Worm (Caenorhabditis elegans) whole organism, L1 larva: ENCODE results near the gene R02F2.7.

Experiments used
- C04F5.9 ChIP-seq: sonication (generic microtip); optimal IDR thresholded peaks from 2 replicates; lab custom pipeline; 2016; ENCODE audit warnings: missing genetic modification characterization, missing compliant biosample characterization
- C34B4.2 ChIP-seq: sonication (generic microtip); optimal IDR thresholded peaks from 2 replicates; lab custom pipeline; 2017; ENCODE audit warnings: mild to moderate bottlenecking, missing genetic modification characterization, missing compliant biosample characterization
- Y116A8C.19 ChIP-seq: sonication (generic microtip); optimal IDR thresholded peaks from 2 replicates; lab custom pipeline; 2016; ENCODE audit warnings: missing compliant biosample characterization, missing genetic modification characterization, borderline replicate concordance
- alr-1 ChIP-seq: fragments of 200-800 bp; sonication (Bioruptor generic); optimal IDR thresholded peaks from 2 replicates; lab custom pipeline; 2018; ENCODE audit warnings: borderline replicate concordance, mild to moderate bottlenecking, missing genetic modification characterization, missing compliant biosample characterization
- aly-2 ChIP-seq: fragments of 150-350 bp; optimal IDR thresholded peaks from 2 replicates; lab custom pipeline; 2014; ENCODE audit warnings: missing biosample characterization, missing genetic modification characterization
- ceh-8 ChIP-seq: fragments of 200-800 bp; sonication (Bioruptor generic); optimal IDR thresholded peaks from 2 replicates; lab custom pipeline; 2018; ENCODE audit warnings: mild to moderate bottlenecking, missing genetic modification characterization, moderate library complexity, missing compliant biosample characterization
- ces-1 ChIP-seq: fragments of 150-350 bp; optimal IDR thresholded peaks from 2 replicates; lab custom pipeline; 2014; ENCODE audit warnings: missing biosample characterization, missing genetic modification reagents, missing genetic modification characterization
- dpl-1 ChIP-seq, 3 experiments: fragments of 150-350 bp in 2 of 3; sonication (generic microtip) in 1 of 3; optimal IDR thresholded peaks; 2 replicates each; lab custom pipeline; 2014 to 2017; ENCODE audit warnings: missing biosample characterization in 3 of 3, missing genetic modification characterization in 3 of 3, missing genetic modification reagents in 3 of 3
- efl-1 ChIP-seq, 4 experiments: fragments of 150-350 bp; optimal IDR thresholded peaks in 3 of 4; peaks in 1 of 4; 1 replicate in 1 of 4; 2 replicates in 3 of 4; lab custom pipeline; 2014; ENCODE audit warnings: missing biosample characterization in 2 of 4, missing genetic modification characterization in 2 of 4, missing genetic modification reagents in 2 of 4
- efl-3 ChIP-seq: fragments of 200-800 bp; sonication (Bioruptor generic); optimal IDR thresholded peaks from 2 replicates; lab custom pipeline; 2018; ENCODE audit warnings: mild to moderate bottlenecking, missing genetic modification characterization, missing compliant biosample characterization
- elt-3 ChIP-seq, 6 experiments: fragments of 150-350 bp in 1 of 6; sonication (generic microtip); optimal IDR thresholded peaks; 2 replicates each; lab custom pipeline; 2017 to 2018; ENCODE audit warnings: missing biosample characterization in 6 of 6, missing genetic modification characterization in 6 of 6, inconsistent platforms in 1 of 6
- ets-5 ChIP-seq: fragments of 200-800 bp; sonication (Bioruptor generic); IDR thresholded peaks from 2 replicates; pipeline ENCODE4 v1.3.6; 2022; ENCODE audit warnings: missing genetic modification characterization, missing compliant biosample characterization
- fkh-4 ChIP-seq: sonication (generic microtip); optimal IDR thresholded peaks from 2 replicates; lab custom pipeline; 2016; ENCODE audit warnings: missing compliant biosample characterization, missing genetic modification characterization, borderline replicate concordance
- grh-1 ChIP-seq: fragments of 200-800 bp; sonication (Bioruptor generic); IDR thresholded peaks from 2 replicates; pipeline ENCODE4 v1.3.6; 2022; ENCODE audit warnings: missing genetic modification reagents, missing genetic modification characterization, missing compliant biosample characterization
- hlh-4 ChIP-seq: sonication (generic microtip); optimal IDR thresholded peaks from 2 replicates; lab custom pipeline; 2016; ENCODE audit warnings: mild to moderate bottlenecking, missing genetic modification characterization, missing compliant biosample characterization
- hpl-2 ChIP-seq: fragments of 150-350 bp; optimal IDR thresholded peaks from 2 replicates; lab custom pipeline; 2014; ENCODE audit warnings: missing biosample characterization, missing genetic modification reagents, missing genetic modification characterization
- irx-1 ChIP-seq: sonication (generic microtip); optimal IDR thresholded peaks from 2 replicates; lab custom pipeline; 2016; ENCODE audit warnings: missing genetic modification characterization, missing compliant biosample characterization
- isw-1 ChIP-seq: fragments of 200-800 bp; sonication (Bioruptor generic); IDR thresholded peaks from 2 replicates; pipeline ENCODE4 v1.3.6; 2022; ENCODE audit warnings: missing genetic modification characterization, missing compliant biosample characterization
- jun-1 ChIP-seq: fragments of 150-350 bp; optimal IDR thresholded peaks from 2 replicates; lab custom pipeline; 2014; ENCODE audit warnings: missing biosample characterization, missing genetic modification reagents, missing genetic modification characterization
- lin-13 ChIP-seq: fragments of 150-350 bp; optimal IDR thresholded peaks from 2 replicates; lab custom pipeline; 2014; ENCODE audit warnings: missing biosample characterization, missing genetic modification reagents, missing genetic modification characterization
- lin-15B ChIP-seq: fragments of 150-350 bp; sonication (generic microtip); optimal IDR thresholded peaks from 3 replicates; lab custom pipeline; 2014; ENCODE audit warnings: missing biosample characterization, missing genetic modification characterization
- lin-39 ChIP-seq: fragments of 150-350 bp; optimal IDR thresholded peaks from 2 replicates; lab custom pipeline; 2014; ENCODE audit warnings: missing biosample characterization, missing genetic modification reagents, missing genetic modification characterization
- lir-3 ChIP-seq: sonication (generic microtip); optimal IDR thresholded peaks from 2 replicates; lab custom pipeline; 2016; ENCODE audit warnings: mild to moderate bottlenecking, missing genetic modification characterization, moderate library complexity, missing compliant biosample characterization; ENCODE audit not compliant: poor library complexity
- lsy-2 ChIP-seq, 2 experiments: fragments of 150-350 bp; optimal IDR thresholded peaks; 2 replicates each; lab custom pipeline; 2014; ENCODE audit warnings: missing biosample characterization in 2 of 2, missing genetic modification characterization in 2 of 2
- mab-9 ChIP-seq: fragments of 200-800 bp; sonication (Bioruptor generic); IDR thresholded peaks from 2 replicates; pipeline ENCODE4 v1.3.6; 2022; ENCODE audit warnings: missing genetic modification reagents, missing genetic modification characterization, missing compliant biosample characterization
- mef-2 ChIP-seq: fragments of 150-350 bp; optimal IDR thresholded peaks from 2 replicates; lab custom pipeline; 2014; ENCODE audit warnings: missing biosample characterization, missing genetic modification characterization
- nhr-11 ChIP-seq: fragments of 150-350 bp; optimal IDR thresholded peaks from 2 replicates; lab custom pipeline; 2014; ENCODE audit warnings: missing biosample characterization, missing genetic modification characterization
- nhr-19 ChIP-seq: fragments of 200-800 bp; sonication (Bioruptor generic); conservative IDR thresholded peaks from 2 replicates; pipeline ENCODE4 v1.3.6; 2022; ENCODE audit warnings: missing genetic modification characterization, missing compliant biosample characterization
- nhr-20 ChIP-seq: sonication (generic microtip); optimal IDR thresholded peaks from 2 replicates; lab custom pipeline; 2016; ENCODE audit warnings: mild to moderate bottlenecking, missing genetic modification characterization, missing compliant biosample characterization
- nhr-237 ChIP-seq: fragments of 150-350 bp; optimal IDR thresholded peaks from 2 replicates; lab custom pipeline; 2014; ENCODE audit warnings: missing biosample characterization, missing genetic modification characterization
- nhr-71 ChIP-seq: sonication (generic microtip); optimal IDR thresholded peaks from 2 replicates; lab custom pipeline; 2016; ENCODE audit warnings: mild to moderate bottlenecking, missing genetic modification characterization, moderate library complexity, missing compliant biosample characterization
- nhr-76 ChIP-seq: sonication (generic microtip); optimal IDR thresholded peaks from 2 replicates; lab custom pipeline; 2017; ENCODE audit warnings: missing biosample characterization, missing genetic modification characterization
- nhr-77 ChIP-seq: fragments of 150-350 bp; optimal IDR thresholded peaks from 2 replicates; lab custom pipeline; 2014; ENCODE audit warnings: missing biosample characterization, missing genetic modification characterization
- nhr-84 ChIP-seq: sonication (generic microtip); optimal IDR thresholded peaks from 2 replicates; lab custom pipeline; 2017; ENCODE audit warnings: missing biosample characterization, missing genetic modification characterization
- nhr-90 ChIP-seq: sonication (generic microtip); optimal IDR thresholded peaks from 2 replicates; lab custom pipeline; 2016; ENCODE audit warnings: mild to moderate bottlenecking, missing genetic modification characterization, missing compliant biosample characterization; ENCODE audit not compliant: poor library complexity
- pag-3 ChIP-seq: sonication (generic microtip); optimal IDR thresholded peaks from 2 replicates; lab custom pipeline; 2017; ENCODE audit warnings: missing genetic modification characterization, mild to moderate bottlenecking, missing compliant biosample characterization, antibody characterized with exemption, borderline replicate concordance; ENCODE audit not compliant: insufficient read depth
- pax-3 ChIP-seq: fragments of 200-800 bp; sonication (Bioruptor generic); optimal IDR thresholded peaks from 2 replicates; lab custom pipeline; 2018; ENCODE audit warnings: mild to moderate bottlenecking, missing genetic modification characterization, moderate library complexity, missing compliant biosample characterization
- rnt-1 ChIP-seq: sonication (generic microtip); optimal IDR thresholded peaks from 2 replicates; lab custom pipeline; 2016; ENCODE audit warnings: mild to moderate bottlenecking, missing genetic modification characterization, moderate library complexity, missing compliant biosample characterization
- skn-1 ChIP-seq: fragments of 150-350 bp; optimal IDR thresholded peaks from 2 replicates; lab custom pipeline; 2014; ENCODE audit warnings: missing biosample characterization, missing genetic modification characterization
- snpc-4 ChIP-seq: fragments of 150-350 bp; optimal IDR thresholded peaks from 2 replicates; lab custom pipeline; 2014; ENCODE audit warnings: missing biosample characterization, missing genetic modification characterization
- snu-23 ChIP-seq: sonication (generic microtip); optimal IDR thresholded peaks from 2 replicates; lab custom pipeline; 2016; ENCODE audit warnings: missing genetic modification characterization, missing compliant biosample characterization
- sup-37 ChIP-seq: fragments of 200-800 bp; sonication (Bioruptor generic); optimal IDR thresholded peaks from 2 replicates; lab custom pipeline; 2018; ENCODE audit warnings: mild to moderate bottlenecking, missing genetic modification characterization, missing compliant biosample characterization
- swsn-7 ChIP-seq: sonication (generic microtip); optimal IDR thresholded peaks from 2 replicates; lab custom pipeline; 2016; ENCODE audit warnings: missing genetic modification characterization, missing compliant biosample characterization
- tlp-1 ChIP-seq: fragments of 150-350 bp; optimal IDR thresholded peaks from 2 replicates; lab custom pipeline; 2014; ENCODE audit warnings: missing biosample characterization, missing genetic modification characterization
- unc-130 ChIP-seq: fragments of 150-350 bp; optimal IDR thresholded peaks from 2 replicates; lab custom pipeline; 2017; ENCODE audit warnings: missing biosample characterization, missing genetic modification characterization, inconsistent platforms
- unc-30 ChIP-seq: sonication (generic microtip); optimal IDR thresholded peaks from 2 replicates; lab custom pipeline; 2017; ENCODE audit warnings: missing biosample characterization, missing genetic modification characterization
- unc-62 ChIP-seq: fragments of 150-350 bp; optimal IDR thresholded peaks from 2 replicates; lab custom pipeline; 2014; ENCODE audit warnings: missing biosample characterization, missing genetic modification reagents, missing genetic modification characterization
- unc-86 ChIP-seq: sonication (generic microtip); optimal IDR thresholded peaks from 2 replicates; lab custom pipeline; 2016; ENCODE audit warnings: missing genetic modification characterization, missing compliant biosample characterization
- unc-98 ChIP-seq: fragments of 200-800 bp; sonication (Bioruptor generic); IDR thresholded peaks from 2 replicates; pipeline ENCODE4 v1.3.6; 2022; ENCODE audit warnings: missing genetic modification characterization, missing compliant biosample characterization
- vab-15 ChIP-seq: sonication (generic microtip); optimal IDR thresholded peaks from 2 replicates; lab custom pipeline; 2017; ENCODE audit warnings: missing genotype, mild to moderate bottlenecking, missing genetic modification characterization, missing compliant biosample characterization
- zip-4 ChIP-seq: fragments of 200-800 bp; sonication (Bioruptor generic); optimal IDR thresholded peaks from 2 replicates; lab custom pipeline; 2018; ENCODE audit warnings: mild to moderate bottlenecking, missing genetic modification characterization, moderate library complexity, missing compliant biosample characterization
- ztf-4 ChIP-seq: fragments of 150-350 bp; optimal IDR thresholded peaks from 2 replicates; lab custom pipeline; 2014; ENCODE audit warnings: missing biosample characterization, missing genetic modification characterization

Gene R02F2.7

ce11 chrIII:5498973-5499372, 15.4 kb upstream of the R02F2.7 start, which contains the start of gene R02F2.9 (continued):
- TF ChIP-seq snpc-4 (tag; lab: Kevin White, UChicago) (peak; percentile 17), unc-62 (GFP tag; lab: Kevin White, UChicago) (no peak), C34B4.2 (tag; lab: Kevin White, UChicago) (no peak), mef-2 (tag; lab: Kevin White, UChicago) (no peak), ztf-4 (tag; lab: Kevin White, UChicago) (no peak), unc-130 (tag; lab: Kevin White, UChicago) (no peak), hpl-2 (GFP tag; lab: Kevin White, UChicago) (no peak), nhr-84 (tag; lab: Kevin White, UChicago) (no peak), nhr-237 (tag; lab: Kevin White, UChicago) (no peak), C04F5.9 (tag; lab: Kevin White, UChicago) (peak; percentile 5), irx-1 (tag; lab: Kevin White, UChicago) (peak; percentile 20), lin-13 (peak; percentile 29), isw-1 (peak; percentile 54), snu-23 (GFP tag; lab: Kevin White, UChicago) (peak; percentile 74), nhr-76 (tag; lab: Kevin White, UChicago) (no peak), alr-1 (tag; lab: Kevin White, UChicago) (no peak), pax-3 (tag; lab: Kevin White, UChicago) (no peak), vab-15 (tag; lab: Kevin White, UChicago) (no peak), lsy-2 (tag; optimal IDR thresholded peaks at IDR 0.05; lab: Kevin White, UChicago) (peak; percentile 75 to 80), elt-3 (tag; optimal IDR thresholded peaks at IDR 0.05; lab: Kevin White, UChicago) (no peak), lin-15B (peak; percentile 32), nhr-11 (tag; lab: Kevin White, UChicago) (no peak), nhr-90 (tag; lab: Kevin White, UChicago) (peak; percentile 46), nhr-19 (GFP tag; lab: Robert Waterston, UW) (peak; percentile 69), ceh-8 (GFP tag; lab: Kevin White, UChicago) (no peak), nhr-20 (tag; lab: Kevin White, UChicago) (peak; percentile 72), nhr-71 (tag; lab: Kevin White, UChicago) (peak; percentile 82), jun-1 (no peak), rnt-1 (tag; lab: Kevin White, UChicago) (peak; percentile 50), fkh-4 (tag; lab: Kevin White, UChicago) (no peak), mab-9 (GFP tag; lab: Robert Waterston, UW) (no peak), ets-5 (GFP tag; lab: Robert Waterston, UW) (no peak), sup-37 (GFP tag; lab: Kevin White, UChicago) (no peak), zip-4 (GFP tag; lab: Kevin White, UChicago) (peak; percentile 7), aly-2 (tag; lab: Kevin White, UChicago) (peak; percentile 13), ces-1 (GFP tag; lab: Kevin White, UChicago) (no peak), efl-1 (optimal IDR thresholded peaks at IDR 0.05; lab: Kevin White, UChicago) (peak; percentile 62 to 93), efl-1 (GFP tag; optimal IDR thresholded peaks at IDR 0.05 in 1 of 2; lab: Kevin White, UChicago) (peak; percentile 94 to 99), pag-3 (tag; lab: Kevin White, UChicago) (no peak), Y116A8C.19 (no peak), dpl-1 (GFP tag; optimal IDR thresholded peaks at IDR 0.05; lab: Kevin White, UChicago) (peak; percentile 91 to 95 (median 94)), hlh-4 (no peak), unc-30 (no peak), lin-39 (peak; percentile 16), efl-3 (no peak), lir-3 (tag; lab: Kevin White, UChicago) (peak; percentile 49), grh-1 (GFP tag; lab: Robert Waterston, UW) (peak; percentile 53; the same call in 1 of the 2 replicates), tlp-1 (tag; lab: Kevin White, UChicago) (no peak), unc-86 (tag; lab: Kevin White, UChicago) (peak; percentile 59), swsn-7 (tag; lab: Kevin White, UChicago) (peak; percentile 71), nhr-77 (tag; lab: Kevin White, UChicago) (no peak), unc-98 (GFP tag; lab: Robert Waterston, UW) (no peak), skn-1 (tag; lab: Kevin White, UChicago) (peak; percentile 74)
